Worm (Caenorhabditis elegans): ENCODE results near the gene klp-4.

Gene klp-4

ce11 chrX:3155111-3155843 lies 23.2 kb downstream of the klp-4 start:
- TF ChIP-seq zip-8 (tag; optimal IDR thresholded peaks at IDR 0.05) = peak; percentile 6
- no peak for TF ChIP-seq tbx-8 (GFP tag; optimal IDR thresholded peaks at IDR 0.05)

DNA sequence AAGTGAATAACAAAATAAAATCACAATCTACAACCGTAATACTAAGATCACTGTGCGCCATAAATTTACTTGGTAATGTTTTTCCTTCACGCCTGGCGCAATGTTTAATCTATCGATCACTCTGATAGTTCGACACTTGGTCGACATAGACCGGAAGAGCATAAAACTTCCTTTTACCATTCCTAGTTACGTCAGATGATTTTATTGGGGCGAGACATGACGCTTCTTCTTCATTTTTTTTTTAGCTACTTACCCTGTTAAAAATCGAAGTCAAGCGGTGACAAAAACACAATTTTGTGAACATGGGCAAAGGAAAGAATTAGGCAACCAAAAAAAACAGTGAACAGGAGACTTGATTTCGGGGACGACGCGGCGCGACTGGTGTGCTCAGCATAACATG lies 23.9 kb downstream of the klp-4 start:
- TF ChIP-seq sptf-1 (tag; optimal IDR thresholded peaks at IDR 0.05) (no peak), mls-2 (tag; optimal IDR thresholded peaks at IDR 0.05) (no peak), nhr-237 (tag; optimal IDR thresholded peaks at IDR 0.05) (no peak), unc-39 (tag; optimal IDR thresholded peaks at IDR 0.05) (no peak), nhr-28 (tag; optimal IDR thresholded peaks at IDR 0.05) (no peak), elt-3 (tag; optimal IDR thresholded peaks at IDR 0.05) (no peak), drap-1 (GFP tag; optimal IDR thresholded peaks at IDR 0.05) (no peak), unc-62 (GFP tag; optimal IDR thresholded peaks at IDR 0.05) (no peak), hlh-1 (tag; optimal IDR thresholded peaks at IDR 0.05) (no peak), nhr-12 (tag; optimal IDR thresholded peaks at IDR 0.05) (no peak), lin-13 (tag; optimal IDR thresholded peaks at IDR 0.05) (no peak), lin-32 (GFP tag; optimal IDR thresholded peaks at IDR 0.05) (no peak), ceh-83 (GFP tag; optimal IDR thresholded peaks at IDR 0.05) (no peak), zip-8 (tag; optimal IDR thresholded peaks at IDR 0.05) (no peak)

DNA sequence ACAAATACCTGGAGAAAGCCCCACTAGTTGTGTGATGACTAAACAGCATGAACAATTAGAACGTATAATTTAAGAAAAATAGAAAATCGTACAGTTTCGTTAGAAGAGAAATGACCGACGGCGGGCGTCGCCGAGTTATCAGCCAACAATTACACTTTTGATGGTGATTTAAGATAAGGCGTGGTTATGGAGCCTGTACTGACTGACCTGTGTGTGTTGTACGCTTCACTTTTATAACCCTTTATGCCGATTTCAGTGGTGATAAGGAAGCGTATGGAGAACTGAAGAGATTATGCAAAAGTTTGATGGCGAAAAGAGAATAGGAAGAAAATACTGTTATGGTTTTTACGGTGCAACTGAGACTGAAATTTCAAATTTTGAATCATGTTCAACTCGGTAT lies 25.4 kb downstream of the klp-4 start:
- TF ChIP-seq sptf-1 (tag; optimal IDR thresholded peaks at IDR 0.05) = no peak
- TF ChIP-seq ham-2 (GFP tag; optimal IDR thresholded peaks at IDR 0.05) = no peak
- no peak for TF ChIP-seq sem-2 (GFP tag; optimal IDR thresholded peaks at IDR 0.05)
- no peak for TF ChIP-seq flh-1 (GFP tag; optimal IDR thresholded peaks at IDR 0.05)
- no peak for TF ChIP-seq mab-5 (tag; optimal IDR thresholded peaks at IDR 0.05)
- TF ChIP-seq nhr-76 (tag; optimal IDR thresholded peaks at IDR 0.05) = no peak
- TF ChIP-seq ces-1 (GFP tag; optimal IDR thresholded peaks at IDR 0.05) = no peak
- TF ChIP-seq drap-1 (GFP tag; optimal IDR thresholded peaks at IDR 0.05) = no peak

- TF ChIP-seq unc-62 (GFP tag; optimal IDR thresholded peaks at IDR 0.05) (no peak), lin-32 (GFP tag; optimal IDR thresholded peaks at IDR 0.05) (no peak), elt-1 (tag; optimal IDR thresholded peaks at IDR 0.05; ENCODE audit: borderline replicate concordance, insufficient read depth) (no peak), tbx-8 (GFP tag; optimal IDR thresholded peaks at IDR 0.05) (no peak), unc-120 (tag; optimal IDR thresholded peaks at IDR 0.05; ENCODE audit: poor library complexity, severe bottlenecking) (no peak), nhr-28 (tag; optimal IDR thresholded peaks at IDR 0.05) (no peak), drap-1 (GFP tag; optimal IDR thresholded peaks at IDR 0.05) (no peak), ceh-83 (GFP tag; optimal IDR thresholded peaks at IDR 0.05) (no peak), ham-2 (GFP tag; optimal IDR thresholded peaks at IDR 0.05) (no peak), M03D4.4 (tag; optimal IDR thresholded peaks at IDR 0.05) (no peak), lsy-2 (tag; optimal IDR thresholded peaks at IDR 0.05) (no peak), zip-8 (tag; optimal IDR thresholded peaks at IDR 0.05) (no peak), ztf-11 (tag; optimal IDR thresholded peaks at IDR 0.05) (no peak), hlh-1 (tag; optimal IDR thresholded peaks at IDR 0.05) (no peak), mls-2 (tag; optimal IDR thresholded peaks at IDR 0.05) (no peak), cnd-1 (tag; optimal IDR thresholded peaks at IDR 0.05) (no peak)
Observed at ce11 chrX:3152361-3152760, 26.1 kb downstream of the klp-4 start, which contains the start of gene bbln-1. Gene bbln-1 (minus strand): TSS chrX:3152461.

DNA sequence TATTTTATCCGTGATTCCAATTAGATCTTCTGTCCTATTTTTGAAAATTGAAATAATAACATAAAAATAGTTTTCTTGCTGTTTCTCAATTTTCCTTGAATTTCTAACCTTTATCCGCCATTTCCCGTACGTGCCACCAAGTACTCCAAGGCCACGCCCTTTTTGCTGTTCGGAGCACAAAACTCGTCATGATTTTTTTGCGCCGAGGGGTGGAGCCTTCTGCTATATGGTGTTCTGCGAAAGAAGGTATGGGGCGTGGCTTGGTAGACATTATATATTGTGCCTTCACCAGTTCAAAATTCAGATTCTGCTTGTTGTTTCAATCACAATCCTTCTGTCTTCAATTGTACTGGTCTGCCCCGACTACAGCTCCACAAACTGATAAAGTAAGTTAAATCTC lies 33.2 kb downstream of the klp-4 start, which contains the start of gene C15C7.4:
TSS of gene C15C7.4 (plus strand) at position 301 of the 400 bp plus-strand sequence.
- TF ChIP-seq ztf-11 (tag; optimal IDR thresholded peaks at IDR 0.05) (no peak), mab-5 (tag; optimal IDR thresholded peaks at IDR 0.05) (no peak), unc-39 (tag; optimal IDR thresholded peaks at IDR 0.05) (no peak), sptf-1 (tag; optimal IDR thresholded peaks at IDR 0.05) (no peak), tbx-8 (GFP tag; optimal IDR thresholded peaks at IDR 0.05) (no peak), lin-32 (GFP tag; optimal IDR thresholded peaks at IDR 0.05) (no peak), nhr-2 (tag; optimal IDR thresholded peaks at IDR 0.05) (no peak), ceh-43 (GFP tag; optimal IDR thresholded peaks at IDR 0.05) (no peak), sem-2 (GFP tag; optimal IDR thresholded peaks at IDR 0.05) (no peak), hlh-1 (tag; optimal IDR thresholded peaks at IDR 0.05) (no peak)
